Fruit fly (Drosophila melanogaster) whole organism, embryonic: ENCODE data around the gene dlg1.

Experiments used
- Asciz ChIP-seq: fragments of 200-800 bp; sonication (Bioruptor generic); optimal IDR thresholded peaks from 2 replicates; lab custom pipeline; 2017; ENCODE audit warnings: missing biosample characterization, mild to moderate bottlenecking, missing genetic modification characterization, missing genetic modification reagents
- Bdp1 ChIP-seq: fragments of 200-800 bp; sonication (Bioruptor generic); optimal IDR thresholded peaks from 3 replicates; lab custom pipeline; 2016; ENCODE audit warnings: missing biosample characterization, missing genetic modification characterization
- CG10462 ChIP-seq: fragments of 200-800 bp; sonication (Bioruptor generic); optimal IDR thresholded peaks from 2 replicates; lab custom pipeline; 2016; ENCODE audit warnings: missing biosample characterization, missing genetic modification characterization
- CG13424 ChIP-seq: fragments of 200-800 bp; sonication (Bioruptor generic); optimal IDR thresholded peaks from 2 replicates; lab custom pipeline; 2019; ENCODE audit warnings: missing biosample characterization, mild to moderate bottlenecking, missing genetic modification characterization, moderate library complexity
- CG14860 ChIP-seq: fragments of 200-800 bp; sonication (Bioruptor generic); IDR thresholded peaks from 3 replicates; pipeline ENCODE4 v1.3.6; 2022; ENCODE audit warnings: missing biosample characterization, missing genetic modification characterization; ENCODE audit not compliant: partially characterized antibody
- CG15514 ChIP-seq: fragments of 200-800 bp; sonication (Bioruptor generic); optimal IDR thresholded peaks from 3 replicates; lab custom pipeline; 2017; ENCODE audit warnings: missing biosample characterization, missing genetic modification characterization, mild to moderate bottlenecking, moderate library complexity, missing genetic modification reagents
- CG15601 ChIP-seq: fragments of 200-800 bp; sonication (Bioruptor generic); optimal IDR thresholded peaks from 3 replicates; lab custom pipeline; 2019; ENCODE audit warnings: missing biosample characterization, mild to moderate bottlenecking, missing genetic modification characterization, moderate library complexity
- CG1647 ChIP-seq: fragments of 200-800 bp; sonication (Bioruptor generic); optimal IDR thresholded peaks from 3 replicates; lab custom pipeline; 2016; ENCODE audit warnings: missing biosample characterization, missing genetic modification characterization
- CG2116 ChIP-seq: fragments of 200-800 bp; sonication (Bioruptor generic); optimal IDR thresholded peaks from 3 replicates; lab custom pipeline; 2018; ENCODE audit warnings: missing biosample characterization, mild to moderate bottlenecking, missing genetic modification characterization
- CG2120 ChIP-seq: fragments of 200-800 bp; sonication (Bioruptor generic); optimal IDR thresholded peaks from 3 replicates; lab custom pipeline; 2016; ENCODE audit warnings: missing biosample characterization, missing genetic modification characterization
- CG2199 ChIP-seq: fragments of 200-800 bp; sonication (Bioruptor generic); IDR thresholded peaks from 3 replicates; pipeline ENCODE4 v1.3.6; 2022; ENCODE audit warnings: missing biosample characterization, missing genetic modification characterization
- CG2889 ChIP-seq: fragments of 200-800 bp; sonication (Bioruptor generic); IDR thresholded peaks from 3 replicates; pipeline ENCODE4 v1.3.6; 2022; ENCODE audit warnings: missing biosample characterization, missing genetic modification characterization
- CG32772 ChIP-seq: fragments of 200-800 bp; sonication (Bioruptor generic); IDR thresholded peaks from 2 replicates; pipeline ENCODE4 v1.3.6; 2022; ENCODE audit warnings: missing biosample characterization, missing genetic modification characterization
- CG4854 ChIP-seq: fragments of 200-800 bp; sonication (Bioruptor generic); optimal IDR thresholded peaks from 2 replicates; lab custom pipeline; 2016; ENCODE audit warnings: missing biosample characterization, missing genetic modification characterization, inconsistent platforms
- CG6654 ChIP-seq: fragments of 200-800 bp; sonication (Bioruptor generic); optimal IDR thresholded peaks from 2 replicates; lab custom pipeline; 2017; ENCODE audit warnings: missing biosample characterization, mild to moderate bottlenecking, missing genetic modification characterization
- CG7786 ChIP-seq: fragments of 200-800 bp; sonication (Bioruptor generic); optimal IDR thresholded peaks from 2 replicates; lab custom pipeline; 2016; ENCODE audit warnings: missing biosample characterization, missing genetic modification characterization
- Camta ChIP-seq: fragments of 200-800 bp; sonication (Bioruptor generic); optimal IDR thresholded peaks from 2 replicates; lab custom pipeline; 2016; ENCODE audit warnings: missing biosample characterization, missing genetic modification characterization
- Deaf1 ChIP-seq: fragments of 200-800 bp; optimal IDR thresholded peaks from 3 replicates; lab custom pipeline; 2019; ENCODE audit warnings: missing biosample characterization, mild to moderate bottlenecking, missing genetic modification characterization, moderate library complexity
- Dll ChIP-seq: fragments of 200-800 bp; sonication (Bioruptor generic); IDR thresholded peaks from 4 replicates; pipeline ENCODE4 v1.3.6; 2022; ENCODE audit warnings: missing biosample characterization, missing genetic modification characterization; ENCODE audit not compliant: partially characterized antibody
- ERR ChIP-seq: fragments of 200-800 bp; sonication (Bioruptor generic); optimal IDR thresholded peaks from 2 replicates; lab custom pipeline; 2016; ENCODE audit warnings: missing biosample characterization, missing genetic modification characterization
- Fer3 ChIP-seq: fragments of 200-800 bp; sonication (Bioruptor generic); optimal IDR thresholded peaks from 2 replicates; lab custom pipeline; 2018; ENCODE audit warnings: missing biosample characterization, mild to moderate bottlenecking, missing genetic modification characterization, moderate library complexity
- Gug ChIP-seq: fragments of 200-800 bp; sonication (Bioruptor generic); IDR thresholded peaks from 4 replicates; pipeline ENCODE4 v1.3.6; 2022; ENCODE audit warnings: missing biosample characterization, missing genetic modification characterization
- H15 ChIP-seq: fragments of 200-800 bp; sonication (Bioruptor generic); IDR thresholded peaks from 3 replicates; pipeline ENCODE4 v1.3.6; 2022; ENCODE audit warnings: missing biosample characterization, missing genetic modification characterization
- Hand ChIP-seq: fragments of 200-800 bp; sonication (Bioruptor generic); optimal IDR thresholded peaks from 2 replicates; lab custom pipeline; 2017; ENCODE audit warnings: mild to moderate bottlenecking, missing biosample characterization, missing genetic modification reagents, missing genetic modification characterization
- Hmr ChIP-seq: fragments of 200-800 bp; sonication (Bioruptor generic); optimal IDR thresholded peaks from 3 replicates; lab custom pipeline; 2017; ENCODE audit warnings: mild to moderate bottlenecking, missing biosample characterization, missing genetic modification reagents, missing genetic modification characterization
- Hr3 ChIP-seq: fragments of 200-800 bp; sonication (Bioruptor generic); optimal IDR thresholded peaks from 3 replicates; lab custom pipeline; 2016; ENCODE audit warnings: missing biosample characterization, missing genetic modification characterization
- Lhr ChIP-seq: fragments of 200-800 bp; sonication (Bioruptor generic); optimal IDR thresholded peaks from 3 replicates; lab custom pipeline; 2017; ENCODE audit warnings: mild to moderate bottlenecking, missing biosample characterization, missing genetic modification reagents, missing genetic modification characterization
- NC2β ChIP-seq: fragments of 200-800 bp; sonication (Bioruptor generic); optimal IDR thresholded peaks from 2 replicates; lab custom pipeline; 2016; ENCODE audit warnings: missing biosample characterization, missing genetic modification characterization
- Sin3A ChIP-seq: fragments of >200 bp; optimal IDR thresholded peaks from 2 replicates; lab custom pipeline; 2018
- Usf ChIP-seq: fragments of 200-800 bp; sonication (Bioruptor generic); optimal IDR thresholded peaks from 2 replicates; lab custom pipeline; 2017; ENCODE audit warnings: missing genotype, missing biosample characterization, missing genetic modification characterization
- Vsx1 ChIP-seq: fragments of 200-800 bp; sonication (Bioruptor generic); optimal IDR thresholded peaks from 2 replicates; lab custom pipeline; 2017; ENCODE audit warnings: missing biosample characterization, mild to moderate bottlenecking, missing genetic modification characterization, missing genetic modification reagents
- Xrp1 ChIP-seq: fragments of 200-800 bp; sonication (Bioruptor generic); IDR thresholded peaks from 2 replicates; pipeline ENCODE4 v1.3.6; 2022; ENCODE audit warnings: missing biosample characterization, missing genetic modification characterization
- amos ChIP-seq: fragments of 200-800 bp; sonication (Bioruptor generic); IDR thresholded peaks from 2 replicates; pipeline ENCODE4 v1.3.6; 2022; ENCODE audit warnings: missing biosample characterization, missing genetic modification characterization; ENCODE audit not compliant: partially characterized antibody
- cad ChIP-seq: fragments of >200 bp; optimal IDR thresholded peaks from 2 replicates; lab custom pipeline; 2017; ENCODE audit warnings: missing biosample characterization, missing genetic modification characterization
- croc ChIP-seq: fragments of 200-800 bp; sonication (Bioruptor generic); conservative IDR thresholded peaks from 3 replicates; pipeline ENCODE4 v1.3.6; 2022; ENCODE audit warnings: missing biosample characterization, missing genetic modification characterization
- dan ChIP-seq: fragments of 200-800 bp; sonication (Bioruptor generic); IDR thresholded peaks from 2 replicates; pipeline ENCODE4 v1.3.6; 2022; ENCODE audit warnings: missing biosample characterization, missing genetic modification characterization
- h ChIP-seq: fragments of >200 bp; optimal IDR thresholded peaks from 2 replicates; lab custom pipeline; 2017
- her ChIP-seq: fragments of 200-800 bp; sonication (Bioruptor generic); optimal IDR thresholded peaks from 2 replicates; lab custom pipeline; 2016; ENCODE audit warnings: missing biosample characterization, missing genetic modification characterization
- jing ChIP-seq: fragments of 200-800 bp; sonication (Bioruptor generic); optimal IDR thresholded peaks from 2 replicates; lab custom pipeline; 2018; ENCODE audit warnings: missing biosample characterization, mild to moderate bottlenecking, missing genetic modification characterization
- nom ChIP-seq: fragments of 200-800 bp; sonication (Bioruptor generic); optimal IDR thresholded peaks from 2 replicates; lab custom pipeline; 2017; ENCODE audit warnings: missing biosample characterization, missing genetic modification characterization, mild to moderate bottlenecking, moderate library complexity, missing genetic modification reagents
- pan ChIP-seq, 4 experiments: fragments of >200 bp in 3 of 4; fragments of 200-800 bp in 1 of 4; sonication (Bioruptor generic) in 1 of 4; optimal IDR thresholded peaks in 3 of 4; IDR thresholded peaks in 1 of 4; 2 replicates each; pipeline versions ENCODE4 v1.3.6 to Lab custom; 2017 to 2022; ENCODE audit warnings: missing biosample characterization in 2 of 4, missing genetic modification characterization in 2 of 4, mixed read lengths in 1 of 4
- pb ChIP-seq: fragments of 200-800 bp; sonication (Bioruptor generic); optimal IDR thresholded peaks from 3 replicates; lab custom pipeline; 2016; ENCODE audit warnings: missing biosample characterization, missing genetic modification characterization
- phol ChIP-seq: fragments of 200-800 bp; sonication (Bioruptor generic); optimal IDR thresholded peaks from 3 replicates; lab custom pipeline; 2018; ENCODE audit warnings: missing biosample characterization, mild to moderate bottlenecking, missing genetic modification characterization, moderate library complexity
- prd ChIP-seq, 3 experiments: fragments of >200 bp in 2 of 3; fragments of 200-800 bp in 1 of 3; sonication (Bioruptor generic) in 1 of 3; optimal IDR thresholded peaks in 2 of 3; IDR thresholded peaks in 1 of 3; 2 replicates in 2 of 3; 3 replicates in 1 of 3; pipeline versions ENCODE4 v1.3.6 to Lab custom; 2017 to 2022; ENCODE audit warnings: missing biosample characterization in 1 of 3, missing genetic modification characterization in 1 of 3
- pum ChIP-seq: fragments of 200-800 bp; sonication (Bioruptor generic); optimal IDR thresholded peaks from 2 replicates; lab custom pipeline; 2016; ENCODE audit warnings: missing biosample characterization, missing genetic modification characterization
- ro ChIP-seq: fragments of 200-800 bp; sonication (Bioruptor generic); IDR thresholded peaks from 2 replicates; pipeline ENCODE4 v1.3.6; 2022; ENCODE audit warnings: missing biosample characterization, missing genetic modification characterization
- trh ChIP-seq: fragments of 200-800 bp; sonication (Bioruptor generic); optimal IDR thresholded peaks from 2 replicates; lab custom pipeline; 2016; ENCODE audit warnings: missing biosample characterization, missing genetic modification characterization
- yki ChIP-seq: fragments of >200 bp; optimal IDR thresholded peaks from 3 replicates; lab custom pipeline; 2018
- zfh2 ChIP-seq: fragments of 200-800 bp; sonication (Bioruptor generic); optimal IDR thresholded peaks from 2 replicates; lab custom pipeline; 2016; ENCODE audit warnings: missing biosample characterization, missing genetic modification characterization

Gene dlg1

DNA sequence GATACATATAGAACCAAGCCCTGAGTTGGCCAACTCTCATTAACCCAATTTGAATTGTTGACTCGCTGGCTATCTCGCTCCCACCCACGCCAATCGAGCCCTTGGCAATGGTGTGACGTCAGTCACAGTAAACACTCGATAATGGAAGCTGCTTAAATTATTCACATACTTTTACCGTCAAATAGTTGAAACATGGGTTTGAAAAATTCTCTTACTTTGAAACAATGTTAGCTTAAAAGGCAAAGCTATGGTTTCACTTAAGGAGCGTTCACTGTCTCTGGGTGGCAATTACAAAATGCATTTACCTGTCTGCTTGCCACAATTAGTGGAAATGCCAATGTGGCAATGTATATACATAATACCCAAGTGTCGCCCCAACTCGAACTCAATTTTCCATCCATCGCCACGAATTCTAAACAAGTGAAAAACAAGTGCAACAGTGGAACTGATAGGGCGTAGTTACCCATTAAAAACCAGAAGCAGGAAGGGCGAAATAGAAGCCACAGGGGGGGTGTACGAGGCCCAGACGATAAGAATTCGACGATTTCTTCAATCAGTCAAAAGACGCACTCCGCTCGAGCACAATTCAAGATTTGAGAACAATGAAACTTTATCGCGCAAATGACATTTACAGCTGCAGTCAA lies 80.1 kb downstream of the dlg1 start (continued):
- TF ChIP-seq CG10462 (GFP tag; lab: Kevin White, UChicago) (peak; percentile 65), Hand (GFP tag; lab: Kevin White, UChicago) (peak; percentile 60), Lhr (GFP tag; lab: Kevin White, UChicago) (peak; percentile 37), CG15514 (GFP tag; lab: Kevin White, UChicago) (peak; percentile 72), Asciz (GFP tag; lab: Kevin White, UChicago) (peak; percentile 75), Gug (GFP tag; lab: Robert Waterston, UW) (peak; percentile 86), Sin3A (lab: Kevin White, UChicago) (no peak), NC2β (GFP tag; lab: Kevin White, UChicago) (peak; percentile 73), CG15601 (tag; lab: Kevin White, UChicago) (peak; percentile 50), ro (GFP tag; lab: Robert Waterston, UW) (0 out of 2 replicates have a peak, but pooled peaks have one; percentile 26), jing (GFP tag; lab: Kevin White, UChicago) (peak; percentile 78), Deaf1 (tag; lab: Kevin White, UChicago) (peak; percentile 55), Hr3 (peak; percentile 80), ERR (GFP tag; lab: Kevin White, UChicago) (peak; percentile 85), croc (peak; percentile 68), yki (no peak), zfh2 (GFP tag; lab: Kevin White, UChicago) (peak; percentile 80), Usf (GFP tag; lab: Kevin White, UChicago) (peak; percentile 52), nom (no peak), CG2120 (GFP tag; lab: Kevin White, UChicago) (peak; percentile 88), Camta (GFP tag; lab: Kevin White, UChicago) (peak; percentile 82), prd (optimal IDR thresholded peaks at IDR 0.05; lab: Kevin White, UChicago) (no peak), prd (GFP tag; IDR thresholded peaks at IDR 0.05; lab: Robert Waterston, UW) (peak; percentile 95), CG2889 (GFP tag; lab: Robert Waterston, UW) (peak; percentile 79), CG6654 (GFP tag; lab: Kevin White, UChicago) (peak; percentile 43), CG4854 (GFP tag; lab: Kevin White, UChicago) (peak; percentile 73), CG2116 (GFP tag; lab: Kevin White, UChicago) (peak; percentile 37), dan (peak; percentile 55), Hmr (GFP tag; lab: Kevin White, UChicago) (peak; percentile 83), Vsx1 (GFP tag; lab: Kevin White, UChicago) (peak; percentile 64), CG7786 (GFP tag; lab: Kevin White, UChicago) (peak; percentile 84), cad (GFP tag; lab: Kevin White, UChicago) (no peak), CG13424 (peak; percentile 90), pum (GFP tag; lab: Kevin White, UChicago) (peak; percentile 77), Bdp1 (GFP tag; lab: Kevin White, UChicago) (peak; percentile 57), her (GFP tag; lab: Kevin White, UChicago) (peak; percentile 83), Xrp1 (GFP tag; lab: Robert Waterston, UW) (peak; percentile 86), trh (peak; percentile 51), CG2199 (GFP tag; lab: Robert Waterston, UW) (peak; percentile 80; the same call in 1 of the 3 replicates), h (lab: Kevin White, UChicago) (no peak), CG14860 (GFP tag; lab: Robert Waterston, UW) (no peak), Dll (GFP tag; lab: Robert Waterston, UW) (no peak), phol (tag; lab: Kevin White, UChicago) (peak; percentile 82), amos (GFP tag; lab: Robert Waterston, UW) (no peak), H15 (peak; percentile 60; the same call in 1 of the 3 replicates), CG32772 (GFP tag; lab: Robert Waterston, UW) (peak; percentile 80), Fer3 (tag; lab: Kevin White, UChicago) (peak; percentile 88), pb (GFP tag; lab: Kevin White, UChicago) (peak; percentile 88), CG1647 (peak; percentile 82), pan (optimal IDR thresholded peaks at IDR 0.05; lab: Kevin White, UChicago) (no peak), pan (GFP tag; optimal IDR thresholded peaks at IDR 0.05 in 1 of 2, IDR thresholded peaks at IDR 0.05 in 1 of 2) (peak in 1 of 2 experiments; percentile 91)
